Worm (Caenorhabditis elegans) whole organism, L4 larva: ENCODE data around the gene prx-19.
A peak's percentile ranks its signal among the peaks of the same experiment; 100 is the strongest.

Source experiments
- R02D3.7 ChIP-seq: fragments of 150-350 bp; sonication (generic microtip); optimal IDR thresholded peaks from 3 replicates; lab custom pipeline; 2014; ENCODE audit warnings: missing biosample characterization, missing genetic modification characterization
- Y105C5A.15 ChIP-seq: fragments of 200-800 bp; sonication (Bioruptor generic); IDR thresholded peaks from 2 replicates; pipeline ENCODE4 v1.3.6; 2022; ENCODE audit warnings: missing genetic modification characterization, missing compliant biosample characterization
- Y75B8A.6 ChIP-seq: fragments of 200-800 bp; sonication (Bioruptor generic); IDR thresholded peaks from 2 replicates; pipeline ENCODE4 v1.3.6; 2022; ENCODE audit warnings: missing genetic modification reagents, missing genetic modification characterization, missing compliant biosample characterization
- ZK546.5 ChIP-seq, 2 experiments: sonication (generic microtip); optimal IDR thresholded peaks; 2 replicates each; lab custom pipeline; 2017; ENCODE audit warnings: missing biosample characterization in 2 of 2, missing genetic modification characterization in 2 of 2
- aha-1 ChIP-seq: fragments of 150-350 bp; peaks from one replicate; lab custom pipeline; 2014; ENCODE audit warnings: missing biosample characterization, missing genetic modification characterization
- ama-1 ChIP-seq: fragments of 150-350 bp; optimal IDR thresholded peaks from 2 replicates; lab custom pipeline; 2014; ENCODE audit warnings: inconsistent platforms, mixed read lengths
- ceh-20 ChIP-seq: fragments of 200-800 bp; sonication (Bioruptor generic); IDR thresholded peaks from 2 replicates; pipeline ENCODE4 v1.3.6; 2022; ENCODE audit warnings: missing genetic modification reagents, missing genetic modification characterization, missing compliant biosample characterization
- ces-1 ChIP-seq: fragments of 150-350 bp; sonication (generic microtip); optimal IDR thresholded peaks from 4 replicates; lab custom pipeline; 2014; ENCODE audit warnings: missing biosample characterization, missing genetic modification reagents, missing genetic modification characterization
- daf-16 ChIP-seq, 3 experiments: sonication (generic microtip); optimal IDR thresholded peaks; 2 replicates each; lab custom pipeline; 2016 to 2017; ENCODE audit warnings: missing genetic modification characterization in 3 of 3, missing genetic modification reagents in 3 of 3, mild to moderate bottlenecking in 2 of 3, missing compliant biosample characterization in 2 of 3, missing biosample characterization in 1 of 3, moderate library complexity in 1 of 3
- dmd-6 ChIP-seq: fragments of 200-800 bp; sonication (Bioruptor generic); IDR thresholded peaks from 2 replicates; pipeline ENCODE4 v1.3.6; 2022; ENCODE audit warnings: missing genetic modification reagents, missing genetic modification characterization, missing compliant biosample characterization
- dpl-1 ChIP-seq: fragments of 150-350 bp; optimal IDR thresholded peaks from 2 replicates; lab custom pipeline; 2014; ENCODE audit warnings: missing biosample characterization, missing genetic modification reagents, missing genetic modification characterization
- dve-1 ChIP-seq: sonication (generic microtip); optimal IDR thresholded peaks from 2 replicates; lab custom pipeline; 2017; ENCODE audit warnings: antibody characterized with exemption, mild to moderate bottlenecking, missing genetic modification characterization, missing compliant biosample characterization; ENCODE audit not compliant: insufficient read depth
- egl-43 ChIP-seq: fragments of 200-800 bp; sonication (Bioruptor generic); IDR thresholded peaks from 2 replicates; pipeline ENCODE4 v1.3.6; 2022; ENCODE audit warnings: missing genetic modification reagents, missing genetic modification characterization, missing compliant biosample characterization
- hif-1 ChIP-seq, 2 experiments: sonication (generic microtip); optimal IDR thresholded peaks; 2 replicates each; lab custom pipeline; 2016 to 2017; ENCODE audit warnings: missing compliant biosample characterization in 2 of 2, missing genetic modification characterization in 2 of 2, missing genetic modification reagents in 2 of 2, missing genotype in 2 of 2, mild to moderate bottlenecking in 1 of 2
- hlh-11 ChIP-seq: fragments of 200-800 bp; sonication (Bioruptor generic); optimal IDR thresholded peaks from 2 replicates; lab custom pipeline; 2018; ENCODE audit warnings: mild to moderate bottlenecking, missing genetic modification characterization, missing compliant biosample characterization
- hlh-30 ChIP-seq: sonication (generic microtip); optimal IDR thresholded peaks from 2 replicates; lab custom pipeline; 2017; ENCODE audit warnings: antibody characterized with exemption, mild to moderate bottlenecking, missing genetic modification characterization, missing compliant biosample characterization; ENCODE audit not compliant: insufficient read depth
- jun-1 ChIP-seq: fragments of 150-350 bp; optimal IDR thresholded peaks from 2 replicates; lab custom pipeline; 2014; ENCODE audit warnings: missing biosample characterization, missing genetic modification reagents, missing genetic modification characterization
- lin-15B ChIP-seq: fragments of 150-350 bp; sonication (generic microtip); optimal IDR thresholded peaks from 3 replicates; lab custom pipeline; 2014; ENCODE audit warnings: missing biosample characterization, missing genetic modification characterization
- lin-38 ChIP-seq: fragments of 200-800 bp; sonication (Bioruptor generic); IDR thresholded peaks from 2 replicates; pipeline ENCODE4 v1.3.6; 2022; ENCODE audit warnings: missing genetic modification reagents, missing genetic modification characterization, missing compliant biosample characterization
- lir-3 ChIP-seq: sonication (generic microtip); optimal IDR thresholded peaks from 2 replicates; lab custom pipeline; 2016; ENCODE audit warnings: mild to moderate bottlenecking, missing genetic modification characterization, missing compliant biosample characterization
- lsy-2 ChIP-seq, 2 experiments: fragments of 150-350 bp in 1 of 2; sonication (generic microtip) in 1 of 2; optimal IDR thresholded peaks; 2 replicates each; lab custom pipeline; 2014 to 2017; ENCODE audit warnings: missing biosample characterization in 2 of 2, missing genetic modification characterization in 2 of 2
- madf-9 ChIP-seq: fragments of 200-800 bp; sonication (Bioruptor generic); conservative IDR thresholded peaks from 2 replicates; pipeline ENCODE4 v1.3.6; 2022; ENCODE audit warnings: missing genetic modification reagents, missing genetic modification characterization, missing compliant biosample characterization
- mdl-1 ChIP-seq, 2 experiments: fragments of 150-350 bp in 1 of 2; sonication (generic microtip) in 1 of 2; optimal IDR thresholded peaks; 2 replicates each; lab custom pipeline; 2014 to 2017; ENCODE audit warnings: missing biosample characterization in 2 of 2, missing genetic modification characterization in 2 of 2
- mep-1 ChIP-seq: fragments of 150-350 bp; sonication (generic microtip); optimal IDR thresholded peaks from 3 replicates; lab custom pipeline; 2014; ENCODE audit warnings: missing biosample characterization, missing genetic modification characterization
- mes-2 ChIP-seq: sonication (generic microtip); optimal IDR thresholded peaks from 2 replicates; lab custom pipeline; 2016; ENCODE audit warnings: missing genotype, mild to moderate bottlenecking, missing genetic modification characterization, missing compliant biosample characterization; ENCODE audit not compliant: poor library complexity, severe bottlenecking
- mxl-3 ChIP-seq: fragments of 200-800 bp; sonication (Bioruptor generic); optimal IDR thresholded peaks from 2 replicates; lab custom pipeline; 2018; ENCODE audit warnings: mild to moderate bottlenecking, missing genetic modification characterization, missing compliant biosample characterization
- nhr-10 ChIP-seq: fragments of 150-350 bp; optimal IDR thresholded peaks from 2 replicates; lab custom pipeline; 2014; ENCODE audit warnings: missing biosample characterization, missing genetic modification characterization
- nhr-11 ChIP-seq: fragments of 150-350 bp; optimal IDR thresholded peaks from 2 replicates; lab custom pipeline; 2014; ENCODE audit warnings: missing biosample characterization, missing genetic modification characterization
- nhr-237 ChIP-seq: sonication (generic microtip); optimal IDR thresholded peaks from 2 replicates; lab custom pipeline; 2017; ENCODE audit warnings: missing biosample characterization, missing genetic modification characterization
- nhr-28 ChIP-seq: fragments of 150-350 bp; optimal IDR thresholded peaks from 2 replicates; lab custom pipeline; 2014; ENCODE audit warnings: missing biosample characterization, missing genetic modification characterization
- nhr-48 ChIP-seq: sonication (generic microtip); optimal IDR thresholded peaks from 2 replicates; lab custom pipeline; 2016; ENCODE audit warnings: mild to moderate bottlenecking, missing genetic modification characterization, missing compliant biosample characterization
- nhr-77 ChIP-seq: fragments of 150-350 bp; optimal IDR thresholded peaks from 2 replicates; lab custom pipeline; 2014; ENCODE audit warnings: missing biosample characterization, missing genetic modification characterization
- rbr-2 ChIP-seq: sonication (generic microtip); optimal IDR thresholded peaks from 2 replicates; lab custom pipeline; 2016; ENCODE audit warnings: missing genotype, missing genetic modification characterization, missing compliant biosample characterization
- skn-1 ChIP-seq: fragments of 150-350 bp; optimal IDR thresholded peaks from 2 replicates; lab custom pipeline; 2014; ENCODE audit warnings: missing biosample characterization, missing genetic modification characterization
- spr-3 ChIP-seq: fragments of 200-800 bp; sonication (Bioruptor generic); optimal IDR thresholded peaks from 2 replicates; lab custom pipeline; 2018; ENCODE audit warnings: mild to moderate bottlenecking, missing genetic modification characterization, missing compliant biosample characterization
- tag-97 ChIP-seq: fragments of 200-800 bp; sonication (Bioruptor generic); IDR thresholded peaks from 2 replicates; pipeline ENCODE4 v1.3.6; 2022; ENCODE audit warnings: missing genetic modification characterization, missing compliant biosample characterization
- unc-62 ChIP-seq, 3 experiments: fragments of 150-350 bp in 1 of 3; sonication (generic microtip); optimal IDR thresholded peaks in 2 of 3; peaks in 1 of 3; 1 replicate in 1 of 3; 2 replicates in 2 of 3; lab custom pipeline; 2014 to 2017; ENCODE audit warnings: missing biosample characterization in 3 of 3, missing genetic modification characterization in 3 of 3, missing genetic modification reagents in 3 of 3, missing genotype in 1 of 3
- zag-1 ChIP-seq: fragments of 150-350 bp; optimal IDR thresholded peaks from 2 replicates; lab custom pipeline; 2014; ENCODE audit warnings: missing biosample characterization, missing genetic modification characterization

Gene prx-19

DNA sequence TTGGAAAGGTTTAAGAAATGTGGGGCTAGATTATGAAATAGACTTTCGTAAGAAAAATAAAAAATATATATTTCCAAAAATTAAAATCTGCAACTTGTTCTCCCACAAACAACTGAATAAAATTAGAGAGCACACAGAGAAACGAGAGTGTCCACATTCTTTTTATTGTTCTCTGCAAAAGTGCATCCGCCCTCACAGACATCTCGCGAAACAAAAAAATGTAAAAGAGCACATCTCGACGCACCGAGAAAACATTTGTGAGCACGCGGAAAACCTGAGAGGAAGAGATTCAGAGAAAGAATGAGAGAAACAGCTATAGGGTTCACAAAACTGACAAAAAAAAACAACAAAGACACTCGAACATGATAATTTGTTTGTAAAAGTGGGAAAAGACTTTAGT is 27.0 kb downstream of the prx-19 start:
- TF ChIP-seq lin-15B (tag; lab: Kevin White, UChicago) (no peak), zag-1 (no peak), hlh-11 (tag; lab: Kevin White, UChicago) (peak; percentile 2), daf-16 (GFP tag; optimal IDR thresholded peaks at IDR 0.05; lab: Kevin White, UChicago) (peak in 1 of 2 experiments; percentile 4), daf-16 (tag; optimal IDR thresholded peaks at IDR 0.05; lab: Kevin White, UChicago) (no peak), dpl-1 (peak; percentile 12), nhr-11 (tag; lab: Kevin White, UChicago) (peak; percentile 4), ama-1 (no peak), lin-38 (no peak), skn-1 (tag; lab: Kevin White, UChicago) (no peak), hlh-30 (peak; percentile 52), rbr-2 (tag; lab: Kevin White, UChicago) (peak; percentile 1), lsy-2 (tag; optimal IDR thresholded peaks at IDR 0.05; lab: Kevin White, UChicago) (peak in 1 of 2 experiments; percentile 47), mdl-1 (tag; optimal IDR thresholded peaks at IDR 0.05; lab: Kevin White, UChicago) (peak in 1 of 2 experiments; percentile 45), unc-62 (GFP tag; optimal IDR thresholded peaks at IDR 0.05 in 1 of 2; lab: Kevin White, UChicago) (peak in 1 of 2 experiments; percentile 93), unc-62 (tag; optimal IDR thresholded peaks at IDR 0.05; lab: Kevin White, UChicago) (no peak), dmd-6 (GFP tag; lab: Robert Waterston, UW) (0 out of 2 replicates have a peak, but pooled peaks have one; percentile 20)

DNA sequence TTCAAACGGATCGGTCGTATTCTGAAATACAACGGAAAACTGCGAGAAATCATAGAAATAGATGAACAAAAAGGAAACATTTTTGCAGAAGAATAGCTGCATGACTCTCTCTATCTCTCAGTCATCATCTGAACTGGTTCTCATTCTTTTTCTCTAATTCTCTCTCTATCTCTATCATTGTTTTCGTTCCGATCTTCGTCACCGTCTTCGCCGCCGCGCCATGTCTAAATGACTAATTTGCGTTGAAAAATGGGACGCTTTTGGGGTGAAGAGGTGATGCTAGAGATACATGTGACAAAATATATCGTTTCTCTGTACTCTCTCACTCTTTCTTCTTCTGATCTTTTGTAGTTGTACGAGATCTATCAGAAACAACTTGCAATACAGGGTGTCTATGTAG is 28.6 kb downstream of the prx-19 start:
- TF ChIP-seq R02D3.7 (tag; lab: Kevin White, UChicago): no peak
- peak; percentile 48 for TF ChIP-seq nhr-11 (tag; lab: Kevin White, UChicago)
- no peak for TF ChIP-seq Y105C5A.15
- peak; percentile 74 for TF ChIP-seq mxl-3 (GFP tag; lab: Kevin White, UChicago)
- peak; percentile 89 for TF ChIP-seq hlh-11 (tag; lab: Kevin White, UChicago)
- TF ChIP-seq aha-1 (tag; lab: Kevin White, UChicago): peak; percentile 18
- peak in 1 of 2 experiments; percentile 43 for TF ChIP-seq lsy-2 (tag; optimal IDR thresholded peaks at IDR 0.05; lab: Kevin White, UChicago)
- TF ChIP-seq Y75B8A.6 (GFP tag; lab: Robert Waterston, UW): no peak
- TF ChIP-seq dmd-6 (GFP tag; lab: Robert Waterston, UW): peak; percentile 45; the same call in 1 of the 2 replicates
- TF ChIP-seq nhr-237 (tag; lab: Kevin White, UChicago): no peak
- TF ChIP-seq spr-3: no peak
- no peak for TF ChIP-seq nhr-77
- TF ChIP-seq ZK546.5 (tag; optimal IDR thresholded peaks at IDR 0.05; lab: Kevin White, UChicago): no peak
- 0 out of 2 replicates have a peak, but pooled peaks have one; percentile 8 for TF ChIP-seq ceh-20 (GFP tag; lab: Robert Waterston, UW)
- no peak for TF ChIP-seq tag-97 (GFP tag; lab: Robert Waterston, UW)
- no peak for TF ChIP-seq lir-3 (tag; lab: Kevin White, UChicago)
- TF ChIP-seq zag-1: no peak
- peak in 1 of 2 experiments; percentile 99 for TF ChIP-seq unc-62 (GFP tag; optimal IDR thresholded peaks at IDR 0.05 in 1 of 2; lab: Kevin White, UChicago)
- TF ChIP-seq unc-62 (tag; optimal IDR thresholded peaks at IDR 0.05; lab: Kevin White, UChicago): no peak
- TF ChIP-seq nhr-28 (tag; lab: Kevin White, UChicago): peak; percentile 81
- TF ChIP-seq jun-1 (tag; lab: Kevin White, UChicago): no peak
- peak; percentile 84 for TF ChIP-seq hlh-30
- TF ChIP-seq nhr-48 (tag; lab: Kevin White, UChicago): peak; percentile 52
- peak; percentile 9 for TF ChIP-seq mes-2
- no peak for TF ChIP-seq nhr-10 (tag; lab: Kevin White, UChicago)
- peak; percentile 50 for TF ChIP-seq mep-1 (tag; lab: Kevin White, UChicago)
- TF ChIP-seq mdl-1 (tag; optimal IDR thresholded peaks at IDR 0.05; lab: Kevin White, UChicago): peak; percentile 49 to 89
- no peak for TF ChIP-seq hif-1 (tag; optimal IDR thresholded peaks at IDR 0.05; lab: Kevin White, UChicago)
- peak; percentile 33 for TF ChIP-seq dve-1 (tag; lab: Kevin White, UChicago)
- TF ChIP-seq ces-1: no peak
- TF ChIP-seq madf-9 (GFP tag; lab: Robert Waterston, UW): no peak
- TF ChIP-seq egl-43 (GFP tag; lab: Robert Waterston, UW): no peak
